Worm (Caenorhabditis elegans) whole organism, L1 larva: ENCODE results near the gene ppm-1.A.

Experiments used
- ceh-8 ChIP-seq: fragments of 200-800 bp; sonication (Bioruptor generic); optimal IDR thresholded peaks from 2 replicates; lab custom pipeline; 2018; ENCODE audit warnings: mild to moderate bottlenecking, missing genetic modification characterization, moderate library complexity, missing compliant biosample characterization
- elt-3 ChIP-seq, 6 experiments: fragments of 150-350 bp in 1 of 6; sonication (generic microtip); optimal IDR thresholded peaks; 2 replicates each; lab custom pipeline; 2017 to 2018; ENCODE audit warnings: missing biosample characterization in 6 of 6, missing genetic modification characterization in 6 of 6, inconsistent platforms in 1 of 6
- lsy-2 ChIP-seq, 2 experiments: fragments of 150-350 bp; optimal IDR thresholded peaks; 2 replicates each; lab custom pipeline; 2014; ENCODE audit warnings: missing biosample characterization in 2 of 2, missing genetic modification characterization in 2 of 2
- mdl-1 ChIP-seq, 2 experiments: fragments of 150-350 bp; optimal IDR thresholded peaks; 2 replicates each; lab custom pipeline; 2014 to 2017; ENCODE audit warnings: missing biosample characterization in 2 of 2, missing genetic modification characterization in 2 of 2, inconsistent platforms in 1 of 2
- mep-1 ChIP-seq: fragments of 150-350 bp; optimal IDR thresholded peaks from 2 replicates; lab custom pipeline; 2014; ENCODE audit warnings: missing biosample characterization, missing genetic modification characterization
- nhr-12 ChIP-seq: sonication (generic microtip); optimal IDR thresholded peaks from 2 replicates; lab custom pipeline; 2017; ENCODE audit warnings: missing biosample characterization, missing genetic modification characterization
- nhr-19 ChIP-seq: fragments of 200-800 bp; sonication (Bioruptor generic); conservative IDR thresholded peaks from 2 replicates; pipeline ENCODE4 v1.3.6; 2022; ENCODE audit warnings: missing genetic modification characterization, missing compliant biosample characterization
- zag-1 ChIP-seq: fragments of 150-350 bp; optimal IDR thresholded peaks from 2 replicates; lab custom pipeline; 2014; ENCODE audit warnings: missing biosample characterization, missing genetic modification characterization

- TF ChIP-seq elt-3 (tag; optimal IDR thresholded peaks at IDR 0.05; lab: Kevin White, UChicago), result no peak
- no peak for TF ChIP-seq lsy-2 (tag; optimal IDR thresholded peaks at IDR 0.05; lab: Kevin White, UChicago)
- TF ChIP-seq mdl-1 (tag; optimal IDR thresholded peaks at IDR 0.05; lab: Kevin White, UChicago), result no peak
- no peak for TF ChIP-seq nhr-19 (GFP tag; lab: Robert Waterston, UW)
- TF ChIP-seq zag-1 (tag; lab: Kevin White, UChicago), result no peak
- TF ChIP-seq nhr-12 (tag; lab: Kevin White, UChicago), result no peak
- no peak for TF ChIP-seq mep-1 (tag; lab: Kevin White, UChicago)
- no peak for TF ChIP-seq ceh-8 (GFP tag; lab: Kevin White, UChicago)
Measured at ce11 chrV:10562817-10563216, 26.6 kb upstream of the ppm-1.A start.
